Worm (Caenorhabditis elegans) whole organism, L1 larva: ENCODE results near the gene mpc-1.
A peak's percentile ranks its signal among the peaks of the same experiment; 100 is the strongest.

Source experiments
- C04F5.9 ChIP-seq: sonication (generic microtip); optimal IDR thresholded peaks from 2 replicates; lab custom pipeline; 2016; ENCODE audit warnings: missing genetic modification characterization, missing compliant biosample characterization
- F16B12.6 ChIP-seq: fragments of 150-350 bp; optimal IDR thresholded peaks from 2 replicates; lab custom pipeline; 2014; ENCODE audit warnings: missing biosample characterization, missing genetic modification characterization
- aha-1 ChIP-seq: fragments of 150-350 bp; optimal IDR thresholded peaks from 2 replicates; lab custom pipeline; 2014; ENCODE audit warnings: missing biosample characterization, missing genetic modification characterization
- aly-2 ChIP-seq: fragments of 150-350 bp; optimal IDR thresholded peaks from 2 replicates; lab custom pipeline; 2014; ENCODE audit warnings: missing biosample characterization, missing genetic modification characterization
- ama-1 ChIP-seq: fragments of 150-350 bp; optimal IDR thresholded peaks from 2 replicates; lab custom pipeline; 2014
- blmp-1 ChIP-seq: fragments of 150-350 bp; optimal IDR thresholded peaks from 2 replicates; lab custom pipeline; 2014; ENCODE audit warnings: missing biosample characterization, missing genetic modification characterization
- ceh-82 ChIP-seq, 3 experiments: fragments of 150-350 bp in 1 of 3; sonication (generic microtip) in 2 of 3; optimal IDR thresholded peaks; 2 replicates each; lab custom pipeline; 2014 to 2017; ENCODE audit warnings: missing biosample characterization in 3 of 3, missing genetic modification characterization in 3 of 3
- ces-1 ChIP-seq: fragments of 150-350 bp; optimal IDR thresholded peaks from 2 replicates; lab custom pipeline; 2014; ENCODE audit warnings: missing biosample characterization, missing genetic modification reagents, missing genetic modification characterization
- dpl-1 ChIP-seq, 3 experiments: fragments of 150-350 bp in 2 of 3; sonication (generic microtip) in 1 of 3; optimal IDR thresholded peaks; 2 replicates each; lab custom pipeline; 2014 to 2017; ENCODE audit warnings: missing biosample characterization in 3 of 3, missing genetic modification characterization in 3 of 3, missing genetic modification reagents in 3 of 3
- efl-3 ChIP-seq: fragments of 200-800 bp; sonication (Bioruptor generic); optimal IDR thresholded peaks from 2 replicates; lab custom pipeline; 2018; ENCODE audit warnings: mild to moderate bottlenecking, missing genetic modification characterization, missing compliant biosample characterization
- egl-13 ChIP-seq: sonication (generic microtip); optimal IDR thresholded peaks from 2 replicates; lab custom pipeline; 2016; ENCODE audit warnings: missing genotype, missing genetic modification reagents, missing genetic modification characterization, missing compliant biosample characterization
- fkh-8 ChIP-seq: sonication (generic microtip); optimal IDR thresholded peaks from 2 replicates; lab custom pipeline; 2016; ENCODE audit warnings: mild to moderate bottlenecking, missing genetic modification characterization, missing compliant biosample characterization
- hpl-2 ChIP-seq: fragments of 150-350 bp; optimal IDR thresholded peaks from 2 replicates; lab custom pipeline; 2014; ENCODE audit warnings: missing biosample characterization, missing genetic modification reagents, missing genetic modification characterization
- lin-14 ChIP-seq: fragments of 200-800 bp; sonication (Bioruptor generic); optimal IDR thresholded peaks from 2 replicates; lab custom pipeline; 2018; ENCODE audit warnings: mild to moderate bottlenecking, missing genetic modification characterization, moderate library complexity, missing compliant biosample characterization
- lin-39 ChIP-seq: fragments of 150-350 bp; optimal IDR thresholded peaks from 2 replicates; lab custom pipeline; 2014; ENCODE audit warnings: missing biosample characterization, missing genetic modification reagents, missing genetic modification characterization
- lsy-2 ChIP-seq, 2 experiments: fragments of 150-350 bp; optimal IDR thresholded peaks; 2 replicates each; lab custom pipeline; 2014; ENCODE audit warnings: missing biosample characterization in 2 of 2, missing genetic modification characterization in 2 of 2
- nhr-71 ChIP-seq: sonication (generic microtip); optimal IDR thresholded peaks from 2 replicates; lab custom pipeline; 2016; ENCODE audit warnings: mild to moderate bottlenecking, missing genetic modification characterization, moderate library complexity, missing compliant biosample characterization
- nhr-76 ChIP-seq: sonication (generic microtip); optimal IDR thresholded peaks from 2 replicates; lab custom pipeline; 2017; ENCODE audit warnings: missing biosample characterization, missing genetic modification characterization
- nhr-84 ChIP-seq: sonication (generic microtip); optimal IDR thresholded peaks from 2 replicates; lab custom pipeline; 2017; ENCODE audit warnings: missing biosample characterization, missing genetic modification characterization
- nhr-85 ChIP-seq: sonication (generic microtip); peaks from one replicate; lab custom pipeline; 2016; ENCODE audit warnings: missing genetic modification characterization, inconsistent platforms, missing compliant biosample characterization
- nhr-90 ChIP-seq: sonication (generic microtip); optimal IDR thresholded peaks from 2 replicates; lab custom pipeline; 2016; ENCODE audit warnings: mild to moderate bottlenecking, missing genetic modification characterization, missing compliant biosample characterization; ENCODE audit not compliant: poor library complexity
- pag-3 ChIP-seq: sonication (generic microtip); optimal IDR thresholded peaks from 2 replicates; lab custom pipeline; 2017; ENCODE audit warnings: missing genetic modification characterization, mild to moderate bottlenecking, missing compliant biosample characterization, antibody characterized with exemption, borderline replicate concordance; ENCODE audit not compliant: insufficient read depth
- pqm-1 ChIP-seq: sonication (generic microtip); optimal IDR thresholded peaks from 3 replicates; lab custom pipeline; 2017; ENCODE audit warnings: missing biosample characterization, missing genetic modification characterization
- snpc-4 ChIP-seq: fragments of 150-350 bp; optimal IDR thresholded peaks from 2 replicates; lab custom pipeline; 2014; ENCODE audit warnings: missing biosample characterization, missing genetic modification characterization
- snu-23 ChIP-seq: sonication (generic microtip); optimal IDR thresholded peaks from 2 replicates; lab custom pipeline; 2016; ENCODE audit warnings: missing genetic modification characterization, missing compliant biosample characterization
- sptf-1 ChIP-seq: fragments of 150-350 bp; optimal IDR thresholded peaks from 2 replicates; lab custom pipeline; 2014; ENCODE audit warnings: missing biosample characterization, missing genetic modification characterization
- sup-37 ChIP-seq: fragments of 200-800 bp; sonication (Bioruptor generic); optimal IDR thresholded peaks from 2 replicates; lab custom pipeline; 2018; ENCODE audit warnings: mild to moderate bottlenecking, missing genetic modification characterization, missing compliant biosample characterization
- swsn-7 ChIP-seq: sonication (generic microtip); optimal IDR thresholded peaks from 2 replicates; lab custom pipeline; 2016; ENCODE audit warnings: missing genetic modification characterization, missing compliant biosample characterization
- tbx-2 ChIP-seq: sonication (generic microtip); optimal IDR thresholded peaks from 2 replicates; lab custom pipeline; 2016; ENCODE audit warnings: missing genetic modification characterization, missing compliant biosample characterization
- unc-130 ChIP-seq: fragments of 150-350 bp; optimal IDR thresholded peaks from 2 replicates; lab custom pipeline; 2017; ENCODE audit warnings: missing biosample characterization, missing genetic modification characterization, inconsistent platforms
- unc-86 ChIP-seq: sonication (generic microtip); optimal IDR thresholded peaks from 2 replicates; lab custom pipeline; 2016; ENCODE audit warnings: missing genetic modification characterization, missing compliant biosample characterization
- xbp-1 ChIP-seq: sonication (generic microtip); optimal IDR thresholded peaks from 2 replicates; lab custom pipeline; 2016; ENCODE audit warnings: missing genetic modification characterization, missing compliant biosample characterization
- zag-1 ChIP-seq: fragments of 150-350 bp; optimal IDR thresholded peaks from 2 replicates; lab custom pipeline; 2014; ENCODE audit warnings: missing biosample characterization, missing genetic modification characterization
- zip-4 ChIP-seq: fragments of 200-800 bp; sonication (Bioruptor generic); optimal IDR thresholded peaks from 2 replicates; lab custom pipeline; 2018; ENCODE audit warnings: mild to moderate bottlenecking, missing genetic modification characterization, moderate library complexity, missing compliant biosample characterization

The mpc-1 gene

ce11 chrIII:4456579-4456978, 43.3 kb downstream of the mpc-1 start (continued):
- TF ChIP-seq snu-23 (GFP tag; lab: Kevin White, UChicago) = peak; percentile 28
- peak; percentile 2 for TF ChIP-seq blmp-1 (tag; lab: Kevin White, UChicago)
- no peak for TF ChIP-seq lin-39 (tag; lab: Kevin White, UChicago)
- peak; percentile 96 for TF ChIP-seq nhr-85 (tag; lab: Kevin White, UChicago)
- TF ChIP-seq swsn-7 (tag; lab: Kevin White, UChicago) = peak; percentile 57
- TF ChIP-seq nhr-71 (tag; lab: Kevin White, UChicago) = peak; percentile 64
- TF ChIP-seq efl-3 (GFP tag; lab: Kevin White, UChicago) = no peak
- TF ChIP-seq zip-4 (GFP tag; lab: Kevin White, UChicago) = no peak
- peak; percentile 72 for TF ChIP-seq lin-14 (GFP tag; lab: Kevin White, UChicago)
- no peak for TF ChIP-seq unc-130 (tag; lab: Kevin White, UChicago)
- TF ChIP-seq sup-37 (GFP tag; lab: Kevin White, UChicago) = no peak
- TF ChIP-seq tbx-2 (tag; lab: Kevin White, UChicago) = peak; percentile 1
- no peak for TF ChIP-seq sptf-1 (tag; lab: Kevin White, UChicago)
- TF ChIP-seq unc-86 = peak; percentile 23
- peak; percentile 63 to 85 for TF ChIP-seq lsy-2 (tag; optimal IDR thresholded peaks at IDR 0.05; lab: Kevin White, UChicago)
- TF ChIP-seq ces-1 (GFP tag; lab: Kevin White, UChicago) = no peak
- no peak for TF ChIP-seq snpc-4 (tag; lab: Kevin White, UChicago)
- no peak for TF ChIP-seq C04F5.9 (tag; lab: Kevin White, UChicago)

- TF ChIP-seq egl-13 (tag; lab: Kevin White, UChicago) = peak; percentile 0
- peak; percentile 63 for TF ChIP-seq lin-14 (GFP tag; lab: Kevin White, UChicago)
- TF ChIP-seq lsy-2 (tag; optimal IDR thresholded peaks at IDR 0.05; lab: Kevin White, UChicago) = peak in 1 of 2 experiments; percentile 5
- TF ChIP-seq fkh-8 = peak; percentile 58
- TF ChIP-seq hpl-2 (GFP tag; lab: Kevin White, UChicago) = no peak
- TF ChIP-seq pqm-1 (tag; lab: Kevin White, UChicago) = no peak
- TF ChIP-seq ceh-82 (tag; optimal IDR thresholded peaks at IDR 0.05; lab: Kevin White, UChicago) = peak in 1 of 3 experiments; percentile 3
These were observed 47.0 kb downstream of the mpc-1 start for ce11 chrIII:4460242-4460641.

- TF ChIP-seq nhr-84 (tag; lab: Kevin White, UChicago) (no peak), ama-1 (lab: Kevin White, UChicago) (no peak), aha-1 (tag; lab: Kevin White, UChicago) (no peak), zag-1 (tag; lab: Kevin White, UChicago) (no peak), pqm-1 (tag; lab: Kevin White, UChicago) (no peak), dpl-1 (GFP tag; optimal IDR thresholded peaks at IDR 0.05; lab: Kevin White, UChicago) (no peak), F16B12.6 (tag; lab: Kevin White, UChicago) (no peak), xbp-1 (no peak), aly-2 (no peak), nhr-76 (no peak), nhr-90 (tag; lab: Kevin White, UChicago) (no peak), pag-3 (no peak)
These were observed 48.1 kb downstream of the mpc-1 start for ce11 chrIII:4461337-4461736.
